Worm (Caenorhabditis elegans) whole organism, dauer: ENCODE data around the gene sre-55.

Experiments used
- unc-62 ChIP-seq: sonication (generic microtip); optimal IDR thresholded peaks from 2 replicates; lab custom pipeline; 2017; ENCODE audit warnings: missing biosample characterization, missing genetic modification reagents, missing genetic modification characterization

sre-55 gene

ce11 chrII:12339644-12340043, 10.6 kb downstream of the sre-55 start, which contains the start of gene sop-2:
TSS of gene sop-2 (plus strand) at chrII:12339944.
- TF ChIP-seq unc-62 (GFP tag; lab: Kevin White, UChicago), result no peak

- TF ChIP-seq unc-62 (GFP tag; lab: Kevin White, UChicago), result no peak
Observed at ce11 chrII:12341566-12342223, 12.6 kb downstream of the sre-55 start.

- TF ChIP-seq unc-62 (GFP tag; lab: Kevin White, UChicago), result no peak
Observed at ce11 chrII:12342928-12343327, 13.8 kb downstream of the sre-55 start.

- TF ChIP-seq unc-62 (GFP tag; lab: Kevin White, UChicago), result no peak
Observed at ce11 chrII:12343710-12344109, 14.6 kb downstream of the sre-55 start.

- TF ChIP-seq unc-62 (GFP tag; lab: Kevin White, UChicago), result no peak
Observed at ce11 chrII:12344787-12345186, 15.7 kb downstream of the sre-55 start, which contains the start of gene C44C11.6. TSS of gene C44C11.6 (plus strand) at chrII:12344809.

ce11 chrII:12346289-12346989, 17.3 kb downstream of the sre-55 start:
- no peak for TF ChIP-seq unc-62 (GFP tag; lab: Kevin White, UChicago)

- no peak for TF ChIP-seq unc-62 (GFP tag; lab: Kevin White, UChicago)
Observed at ce11 chrII:12348957-12349356, 19.9 kb downstream of the sre-55 start.

- TF ChIP-seq unc-62 (GFP tag; lab: Kevin White, UChicago), result no peak
Observed at ce11 chrII:12349866-12350265, 20.8 kb downstream of the sre-55 start.

ce11 chrII:12350737-12351275, 21.7 kb downstream of the sre-55 start:
- TF ChIP-seq unc-62 (GFP tag; lab: Kevin White, UChicago), result no peak

ce11 chrII:12352115-12352514, 23.0 kb downstream of the sre-55 start, which contains the start of gene ras-1:
TSS of gene ras-1 (minus strand) at chrII:12352243.
- no peak for TF ChIP-seq unc-62 (GFP tag; lab: Kevin White, UChicago)

- TF ChIP-seq unc-62 (GFP tag; lab: Kevin White, UChicago), result no peak
Observed at ce11 chrII:12353104-12353503, 24.0 kb downstream of the sre-55 start.

- no peak for TF ChIP-seq unc-62 (GFP tag; lab: Kevin White, UChicago)
Observed at ce11 chrII:12353816-12354215, 24.7 kb downstream of the sre-55 start.

- no peak for TF ChIP-seq unc-62 (GFP tag; lab: Kevin White, UChicago)
Observed at ce11 chrII:12362262-12362661, 33.2 kb downstream of the sre-55 start.

- no peak for TF ChIP-seq unc-62 (GFP tag; lab: Kevin White, UChicago)
Observed at ce11 chrII:12369202-12369601, 40.1 kb downstream of the sre-55 start.

ce11 chrII:12373921-12374320, 44.8 kb downstream of the sre-55 start:
- no peak for TF ChIP-seq unc-62 (GFP tag; lab: Kevin White, UChicago)

ce11 chrII:12378793-12379192, 49.7 kb downstream of the sre-55 start:
- no peak for TF ChIP-seq unc-62 (GFP tag; lab: Kevin White, UChicago)
